Worm (Caenorhabditis elegans) whole organism, L3 larva: ENCODE results near the gene Y55F3BR.11.

Source experiments
- R02D3.7 ChIP-seq: fragments of 150-350 bp; optimal IDR thresholded peaks from 2 replicates; lab custom pipeline; 2014; ENCODE audit warnings: missing biosample characterization, missing genetic modification characterization
- aly-2 ChIP-seq: fragments of 150-350 bp; optimal IDR thresholded peaks from 2 replicates; lab custom pipeline; 2014; ENCODE audit warnings: missing biosample characterization, missing genetic modification characterization
- ama-1 ChIP-seq: fragments of 150-350 bp; optimal IDR thresholded peaks from 2 replicates; lab custom pipeline; 2018
- ceh-16 ChIP-seq: sonication (generic microtip); optimal IDR thresholded peaks from 2 replicates; lab custom pipeline; 2017; ENCODE audit warnings: missing biosample characterization, missing genetic modification characterization
- ceh-28 ChIP-seq: fragments of 150-350 bp; optimal IDR thresholded peaks from 2 replicates; lab custom pipeline; 2014; ENCODE audit warnings: missing biosample characterization, missing genetic modification reagents, missing genetic modification characterization
- ceh-82 ChIP-seq: fragments of 150-350 bp; optimal IDR thresholded peaks from 2 replicates; lab custom pipeline; 2014; ENCODE audit warnings: missing biosample characterization, missing genetic modification characterization
- daf-12 ChIP-seq: fragments of 150-350 bp; optimal IDR thresholded peaks from 2 replicates; lab custom pipeline; 2014; ENCODE audit warnings: missing biosample characterization, missing genetic modification reagents, missing genetic modification characterization
- egl-5 ChIP-seq: fragments of 150-350 bp; optimal IDR thresholded peaks from 2 replicates; lab custom pipeline; 2017; ENCODE audit warnings: missing biosample characterization, missing genetic modification reagents, missing genetic modification characterization, inconsistent platforms
- elt-1 ChIP-seq: fragments of 150-350 bp; optimal IDR thresholded peaks from 2 replicates; lab custom pipeline; 2014; ENCODE audit warnings: missing biosample characterization, missing genetic modification characterization
- elt-2 ChIP-seq: sonication (generic microtip); optimal IDR thresholded peaks from 2 replicates; lab custom pipeline; 2016; ENCODE audit warnings: missing genetic modification reagents, mild to moderate bottlenecking, missing genetic modification characterization, missing compliant biosample characterization
- elt-3 ChIP-seq, 3 experiments: fragments of 150-350 bp in 1 of 3; sonication (generic microtip) in 2 of 3; optimal IDR thresholded peaks; 2 replicates in 2 of 3; 4 replicates in 1 of 3; lab custom pipeline; 2014 to 2017; ENCODE audit warnings: missing biosample characterization in 3 of 3, missing genetic modification characterization in 3 of 3
- eor-1 ChIP-seq, 2 experiments: fragments of 150-350 bp; optimal IDR thresholded peaks; 2 replicates each; lab custom pipeline; 2014 to 2018; ENCODE audit warnings: missing biosample characterization in 2 of 2, missing genetic modification characterization in 2 of 2
- fkh-2 ChIP-seq: fragments of 150-350 bp; optimal IDR thresholded peaks from 2 replicates; lab custom pipeline; 2014; ENCODE audit warnings: missing biosample characterization, missing genetic modification reagents, missing genetic modification characterization
- hmg-11 ChIP-seq: sonication (generic microtip); optimal IDR thresholded peaks from 2 replicates; lab custom pipeline; 2016; ENCODE audit warnings: missing genetic modification characterization, missing compliant biosample characterization
- lin-15B ChIP-seq: fragments of 150-350 bp; optimal IDR thresholded peaks from 2 replicates; lab custom pipeline; 2014; ENCODE audit warnings: missing biosample characterization, missing genetic modification characterization
- lin-39 ChIP-seq: fragments of 150-350 bp; optimal IDR thresholded peaks from 2 replicates; lab custom pipeline; 2018; ENCODE audit warnings: missing biosample characterization, missing genetic modification reagents, missing genetic modification characterization
- mdl-1 ChIP-seq: fragments of 150-350 bp; optimal IDR thresholded peaks from 2 replicates; lab custom pipeline; 2014; ENCODE audit warnings: missing biosample characterization, missing genetic modification characterization
- mml-1 ChIP-seq: fragments of 150-350 bp; sonication (generic microtip); optimal IDR thresholded peaks from 3 replicates; lab custom pipeline; 2014; ENCODE audit warnings: missing biosample characterization, missing genetic modification characterization
- nfya-1 ChIP-seq: sonication (generic microtip); optimal IDR thresholded peaks from 2 replicates; lab custom pipeline; 2017; ENCODE audit warnings: missing genetic modification characterization, mild to moderate bottlenecking, missing compliant biosample characterization, antibody characterized with exemption, moderate library complexity; ENCODE audit not compliant: insufficient read depth
- nhr-11 ChIP-seq: fragments of 150-350 bp; optimal IDR thresholded peaks from 2 replicates; lab custom pipeline; 2014; ENCODE audit warnings: missing biosample characterization, missing genetic modification characterization
- nhr-12 ChIP-seq: fragments of 150-350 bp; optimal IDR thresholded peaks from 2 replicates; lab custom pipeline; 2014; ENCODE audit warnings: missing biosample characterization, missing genetic modification characterization
- nhr-23 ChIP-seq: fragments of 150-350 bp; optimal IDR thresholded peaks from 2 replicates; lab custom pipeline; 2014; ENCODE audit warnings: missing biosample characterization, missing genetic modification reagents, missing genetic modification characterization
- nhr-237 ChIP-seq: fragments of 150-350 bp; optimal IDR thresholded peaks from 2 replicates; lab custom pipeline; 2014; ENCODE audit warnings: missing biosample characterization, missing genetic modification characterization
- nhr-25 ChIP-seq: sonication (generic microtip); optimal IDR thresholded peaks from 2 replicates; lab custom pipeline; 2017; ENCODE audit warnings: missing biosample characterization, missing genetic modification characterization
- nhr-28 ChIP-seq: fragments of 150-350 bp; optimal IDR thresholded peaks from 2 replicates; lab custom pipeline; 2014; ENCODE audit warnings: missing biosample characterization, missing genetic modification characterization
- nhr-43 ChIP-seq: sonication (generic microtip); optimal IDR thresholded peaks from 2 replicates; lab custom pipeline; 2016; ENCODE audit warnings: mild to moderate bottlenecking, missing genetic modification characterization, missing compliant biosample characterization; ENCODE audit not compliant: poor library complexity, severe bottlenecking
- nhr-67 ChIP-seq: fragments of 150-350 bp; optimal IDR thresholded peaks from 2 replicates; lab custom pipeline; 2014; ENCODE audit warnings: missing biosample characterization, missing genetic modification characterization
- nhr-77 ChIP-seq: fragments of 150-350 bp; optimal IDR thresholded peaks from 2 replicates; lab custom pipeline; 2014; ENCODE audit warnings: missing biosample characterization, missing genetic modification characterization
- pha-4 ChIP-seq: fragments of 150-350 bp; optimal IDR thresholded peaks from 2 replicates; lab custom pipeline; 2014; ENCODE audit warnings: missing biosample characterization, missing genetic modification reagents, missing genetic modification characterization
- pqm-1 ChIP-seq: fragments of 150-350 bp; optimal IDR thresholded peaks from 2 replicates; lab custom pipeline; 2017; ENCODE audit warnings: missing biosample characterization, missing genetic modification characterization, inconsistent platforms
- skn-1 ChIP-seq: fragments of 150-350 bp; optimal IDR thresholded peaks from 2 replicates; lab custom pipeline; 2014; ENCODE audit warnings: missing biosample characterization, missing genetic modification characterization
- snpc-4 ChIP-seq: fragments of 150-350 bp; optimal IDR thresholded peaks from 2 replicates; lab custom pipeline; 2014; ENCODE audit warnings: missing biosample characterization, missing genetic modification characterization
- tbx-2 ChIP-seq: sonication (generic microtip); optimal IDR thresholded peaks from 2 replicates; lab custom pipeline; 2016; ENCODE audit warnings: mild to moderate bottlenecking, missing genetic modification characterization, missing compliant biosample characterization
- zag-1 ChIP-seq: fragments of 150-350 bp; optimal IDR thresholded peaks from 2 replicates; lab custom pipeline; 2014; ENCODE audit warnings: missing biosample characterization, missing genetic modification characterization
- ztf-4 ChIP-seq: fragments of 150-350 bp; optimal IDR thresholded peaks from 2 replicates; lab custom pipeline; 2014; ENCODE audit warnings: missing biosample characterization, missing genetic modification characterization

Y55F3BR.11 gene

ce11 chrIV:848207-848606 lies 6.8 kb upstream of the Y55F3BR.11 start:
- no peak for TF ChIP-seq pqm-1
- TF ChIP-seq fkh-2 (tag; lab: Kevin White, UChicago), result no peak
- TF ChIP-seq nhr-25 (tag; lab: Kevin White, UChicago), result no peak
- peak; percentile 77 for TF ChIP-seq ceh-28 (tag; lab: Kevin White, UChicago)

- TF ChIP-seq ceh-28 (tag; lab: Kevin White, UChicago), result peak; percentile 99
Observed at ce11 chrIV:848956-849355, 6.1 kb upstream of the Y55F3BR.11 start.

- TF ChIP-seq elt-2 (tag; lab: Kevin White, UChicago) (peak; percentile 80), eor-1 (tag; optimal IDR thresholded peaks at IDR 0.05; lab: Kevin White, UChicago) (no peak), nhr-23 (tag; lab: Kevin White, UChicago) (no peak), pha-4 (tag; lab: Kevin White, UChicago) (peak; percentile 20), nhr-77 (no peak), nhr-67 (tag; lab: Kevin White, UChicago) (no peak), zag-1 (tag; lab: Kevin White, UChicago) (no peak), tbx-2 (no peak), elt-1 (tag; lab: Kevin White, UChicago) (no peak), elt-3 (tag; optimal IDR thresholded peaks at IDR 0.05; lab: Kevin White, UChicago) (no peak), R02D3.7 (tag; lab: Kevin White, UChicago) (no peak), lin-39 (no peak), daf-12 (no peak), nhr-25 (tag; lab: Kevin White, UChicago) (no peak), ztf-4 (no peak), pqm-1 (peak; percentile 28), egl-5 (tag; lab: Kevin White, UChicago) (no peak), fkh-2 (tag; lab: Kevin White, UChicago) (no peak)
- TF ChIP-seq, all 47 proteins: peak for 3
Observed at ce11 chrIV:855483-855882, 464 bp downstream of the Y55F3BR.11 start.

ce11 chrIV:856038-856437 lies 1.0 kb downstream of the Y55F3BR.11 start:
- TF ChIP-seq tbx-2 (no peak), zag-1 (tag; lab: Kevin White, UChicago) (no peak), nhr-11 (tag; lab: Kevin White, UChicago) (no peak), ceh-16 (no peak), elt-2 (tag; lab: Kevin White, UChicago) (no peak), mml-1 (tag; lab: Kevin White, UChicago) (no peak), daf-12 (no peak), ztf-4 (no peak)

- TF ChIP-seq aly-2 (tag; lab: Kevin White, UChicago) (no peak), ceh-28 (tag; lab: Kevin White, UChicago) (no peak), mdl-1 (tag; lab: Kevin White, UChicago) (no peak), egl-5 (tag; lab: Kevin White, UChicago) (no peak), elt-3 (tag; optimal IDR thresholded peaks at IDR 0.05; lab: Kevin White, UChicago) (no peak), tbx-2 (no peak), nhr-237 (tag; lab: Kevin White, UChicago) (no peak), ceh-82 (tag; lab: Kevin White, UChicago) (no peak), pha-4 (tag; lab: Kevin White, UChicago) (no peak), nhr-43 (tag; lab: Kevin White, UChicago) (no peak), nhr-77 (no peak)
- TF ChIP-seq, all 47 proteins: peak for 0
Observed at ce11 chrIV:858630-859029, 3.6 kb downstream of the Y55F3BR.11 start, which contains the start of gene Y55F3BR.2. Gene Y55F3BR.2, plus strand, starts transcription at chrIV:858930.

- TF ChIP-seq skn-1 (tag; lab: Kevin White, UChicago) (no peak), ceh-16 (no peak), elt-2 (tag; lab: Kevin White, UChicago) (no peak), nhr-12 (tag; lab: Kevin White, UChicago) (no peak), eor-1 (tag; optimal IDR thresholded peaks at IDR 0.05; lab: Kevin White, UChicago) (no peak), ceh-82 (tag; lab: Kevin White, UChicago) (no peak), nhr-28 (no peak), ztf-4 (no peak), nhr-237 (tag; lab: Kevin White, UChicago) (no peak), ama-1 (no peak), nhr-77 (no peak), aly-2 (tag; lab: Kevin White, UChicago) (no peak), snpc-4 (no peak), lin-15B (tag; lab: Kevin White, UChicago) (no peak), elt-1 (tag; lab: Kevin White, UChicago) (no peak), R02D3.7 (tag; lab: Kevin White, UChicago) (no peak), nfya-1 (tag; lab: Kevin White, UChicago) (no peak), hmg-11 (tag; lab: Kevin White, UChicago) (no peak), ceh-28 (tag; lab: Kevin White, UChicago) (no peak)
Observed at ce11 chrIV:860810-861209, 5.8 kb downstream of the Y55F3BR.11 start.
